Worm (Caenorhabditis elegans) whole organism, L1 larva: Measurements from ENCODE around the gene F35D2.2.
A peak's percentile ranks its signal among the peaks of the same experiment; 100 is the strongest.

Experiments used
- C04F5.9 ChIP-seq: sonication (generic microtip); optimal IDR thresholded peaks from 2 replicates; lab custom pipeline; 2016; ENCODE audit warnings: missing genetic modification characterization, missing compliant biosample characterization
- Y116A8C.19 ChIP-seq: sonication (generic microtip); optimal IDR thresholded peaks from 2 replicates; lab custom pipeline; 2016; ENCODE audit warnings: missing compliant biosample characterization, missing genetic modification characterization, borderline replicate concordance
- alr-1 ChIP-seq: fragments of 200-800 bp; sonication (Bioruptor generic); optimal IDR thresholded peaks from 2 replicates; lab custom pipeline; 2018; ENCODE audit warnings: borderline replicate concordance, mild to moderate bottlenecking, missing genetic modification characterization, missing compliant biosample characterization
- aly-2 ChIP-seq: fragments of 150-350 bp; optimal IDR thresholded peaks from 2 replicates; lab custom pipeline; 2014; ENCODE audit warnings: missing biosample characterization, missing genetic modification characterization
- ceh-8 ChIP-seq: fragments of 200-800 bp; sonication (Bioruptor generic); optimal IDR thresholded peaks from 2 replicates; lab custom pipeline; 2018; ENCODE audit warnings: mild to moderate bottlenecking, missing genetic modification characterization, moderate library complexity, missing compliant biosample characterization
- ceh-82 ChIP-seq, 3 experiments: fragments of 150-350 bp in 1 of 3; sonication (generic microtip) in 2 of 3; optimal IDR thresholded peaks; 2 replicates each; lab custom pipeline; 2014 to 2017; ENCODE audit warnings: missing biosample characterization in 3 of 3, missing genetic modification characterization in 3 of 3
- ceh-90 ChIP-seq: sonication (generic microtip); optimal IDR thresholded peaks from 2 replicates; lab custom pipeline; 2016; ENCODE audit warnings: missing genetic modification characterization, missing compliant biosample characterization
- ces-1 ChIP-seq: fragments of 150-350 bp; optimal IDR thresholded peaks from 2 replicates; lab custom pipeline; 2014; ENCODE audit warnings: missing biosample characterization, missing genetic modification reagents, missing genetic modification characterization
- efl-3 ChIP-seq: fragments of 200-800 bp; sonication (Bioruptor generic); optimal IDR thresholded peaks from 2 replicates; lab custom pipeline; 2018; ENCODE audit warnings: mild to moderate bottlenecking, missing genetic modification characterization, missing compliant biosample characterization
- egl-13 ChIP-seq: sonication (generic microtip); optimal IDR thresholded peaks from 2 replicates; lab custom pipeline; 2016; ENCODE audit warnings: missing genotype, missing genetic modification reagents, missing genetic modification characterization, missing compliant biosample characterization
- ets-5 ChIP-seq: fragments of 200-800 bp; sonication (Bioruptor generic); IDR thresholded peaks from 2 replicates; pipeline ENCODE4 v1.3.6; 2022; ENCODE audit warnings: missing genetic modification characterization, missing compliant biosample characterization
- fkh-10 ChIP-seq: sonication (generic microtip); optimal IDR thresholded peaks from 2 replicates; lab custom pipeline; 2017; ENCODE audit warnings: missing biosample characterization, missing genetic modification reagents, missing genetic modification characterization
- fkh-8 ChIP-seq: sonication (generic microtip); optimal IDR thresholded peaks from 2 replicates; lab custom pipeline; 2016; ENCODE audit warnings: mild to moderate bottlenecking, missing genetic modification characterization, missing compliant biosample characterization
- hpl-2 ChIP-seq: fragments of 150-350 bp; optimal IDR thresholded peaks from 2 replicates; lab custom pipeline; 2014; ENCODE audit warnings: missing biosample characterization, missing genetic modification reagents, missing genetic modification characterization
- isw-1 ChIP-seq: fragments of 200-800 bp; sonication (Bioruptor generic); IDR thresholded peaks from 2 replicates; pipeline ENCODE4 v1.3.6; 2022; ENCODE audit warnings: missing genetic modification characterization, missing compliant biosample characterization
- lin-14 ChIP-seq: fragments of 200-800 bp; sonication (Bioruptor generic); optimal IDR thresholded peaks from 2 replicates; lab custom pipeline; 2018; ENCODE audit warnings: mild to moderate bottlenecking, missing genetic modification characterization, moderate library complexity, missing compliant biosample characterization
- lin-35 ChIP-seq, 2 experiments: fragments of 150-350 bp; optimal IDR thresholded peaks; 2 replicates each; lab custom pipeline; 2014; ENCODE audit warnings: missing biosample characterization in 2 of 2, missing genetic modification characterization in 2 of 2, missing genetic modification reagents in 2 of 2
- lir-3 ChIP-seq: sonication (generic microtip); optimal IDR thresholded peaks from 2 replicates; lab custom pipeline; 2016; ENCODE audit warnings: mild to moderate bottlenecking, missing genetic modification characterization, moderate library complexity, missing compliant biosample characterization; ENCODE audit not compliant: poor library complexity
- lsy-2 ChIP-seq, 2 experiments: fragments of 150-350 bp; optimal IDR thresholded peaks; 2 replicates each; lab custom pipeline; 2014; ENCODE audit warnings: missing biosample characterization in 2 of 2, missing genetic modification characterization in 2 of 2
- mab-9 ChIP-seq: fragments of 200-800 bp; sonication (Bioruptor generic); IDR thresholded peaks from 2 replicates; pipeline ENCODE4 v1.3.6; 2022; ENCODE audit warnings: missing genetic modification reagents, missing genetic modification characterization, missing compliant biosample characterization
- nhr-11 ChIP-seq: fragments of 150-350 bp; optimal IDR thresholded peaks from 2 replicates; lab custom pipeline; 2014; ENCODE audit warnings: missing biosample characterization, missing genetic modification characterization
- nhr-12 ChIP-seq: sonication (generic microtip); optimal IDR thresholded peaks from 2 replicates; lab custom pipeline; 2017; ENCODE audit warnings: missing biosample characterization, missing genetic modification characterization
- nhr-20 ChIP-seq: sonication (generic microtip); optimal IDR thresholded peaks from 2 replicates; lab custom pipeline; 2016; ENCODE audit warnings: mild to moderate bottlenecking, missing genetic modification characterization, missing compliant biosample characterization
- nhr-28 ChIP-seq: fragments of 150-350 bp; optimal IDR thresholded peaks from 2 replicates; lab custom pipeline; 2014; ENCODE audit warnings: missing biosample characterization, missing genetic modification characterization
- nhr-47 ChIP-seq: sonication (generic microtip); optimal IDR thresholded peaks from 2 replicates; lab custom pipeline; 2016; ENCODE audit warnings: mild to moderate bottlenecking, missing genetic modification characterization, moderate library complexity, missing compliant biosample characterization
- nhr-71 ChIP-seq: sonication (generic microtip); optimal IDR thresholded peaks from 2 replicates; lab custom pipeline; 2016; ENCODE audit warnings: mild to moderate bottlenecking, missing genetic modification characterization, moderate library complexity, missing compliant biosample characterization
- pax-3 ChIP-seq: fragments of 200-800 bp; sonication (Bioruptor generic); optimal IDR thresholded peaks from 2 replicates; lab custom pipeline; 2018; ENCODE audit warnings: mild to moderate bottlenecking, missing genetic modification characterization, moderate library complexity, missing compliant biosample characterization
- pqm-1 ChIP-seq: sonication (generic microtip); optimal IDR thresholded peaks from 3 replicates; lab custom pipeline; 2017; ENCODE audit warnings: missing biosample characterization, missing genetic modification characterization
- rnt-1 ChIP-seq: sonication (generic microtip); optimal IDR thresholded peaks from 2 replicates; lab custom pipeline; 2016; ENCODE audit warnings: mild to moderate bottlenecking, missing genetic modification characterization, moderate library complexity, missing compliant biosample characterization
- skn-1 ChIP-seq: fragments of 150-350 bp; optimal IDR thresholded peaks from 2 replicates; lab custom pipeline; 2014; ENCODE audit warnings: missing biosample characterization, missing genetic modification characterization
- snu-23 ChIP-seq: sonication (generic microtip); optimal IDR thresholded peaks from 2 replicates; lab custom pipeline; 2016; ENCODE audit warnings: missing genetic modification characterization, missing compliant biosample characterization
- sup-37 ChIP-seq: fragments of 200-800 bp; sonication (Bioruptor generic); optimal IDR thresholded peaks from 2 replicates; lab custom pipeline; 2018; ENCODE audit warnings: mild to moderate bottlenecking, missing genetic modification characterization, missing compliant biosample characterization
- swsn-7 ChIP-seq: sonication (generic microtip); optimal IDR thresholded peaks from 2 replicates; lab custom pipeline; 2016; ENCODE audit warnings: missing genetic modification characterization, missing compliant biosample characterization
- tbx-2 ChIP-seq: sonication (generic microtip); optimal IDR thresholded peaks from 2 replicates; lab custom pipeline; 2016; ENCODE audit warnings: missing genetic modification characterization, missing compliant biosample characterization
- tlp-1 ChIP-seq: fragments of 150-350 bp; optimal IDR thresholded peaks from 2 replicates; lab custom pipeline; 2014; ENCODE audit warnings: missing biosample characterization, missing genetic modification characterization
- unc-30 ChIP-seq: sonication (generic microtip); optimal IDR thresholded peaks from 2 replicates; lab custom pipeline; 2017; ENCODE audit warnings: missing biosample characterization, missing genetic modification characterization
- unc-62 ChIP-seq: fragments of 150-350 bp; optimal IDR thresholded peaks from 2 replicates; lab custom pipeline; 2014; ENCODE audit warnings: missing biosample characterization, missing genetic modification reagents, missing genetic modification characterization
- unc-86 ChIP-seq: sonication (generic microtip); optimal IDR thresholded peaks from 2 replicates; lab custom pipeline; 2016; ENCODE audit warnings: missing genetic modification characterization, missing compliant biosample characterization
- xbp-1 ChIP-seq: sonication (generic microtip); optimal IDR thresholded peaks from 2 replicates; lab custom pipeline; 2016; ENCODE audit warnings: missing genetic modification characterization, missing compliant biosample characterization
- zip-4 ChIP-seq: fragments of 200-800 bp; sonication (Bioruptor generic); optimal IDR thresholded peaks from 2 replicates; lab custom pipeline; 2018; ENCODE audit warnings: mild to moderate bottlenecking, missing genetic modification characterization, moderate library complexity, missing compliant biosample characterization

F35D2.2 gene

DNA sequence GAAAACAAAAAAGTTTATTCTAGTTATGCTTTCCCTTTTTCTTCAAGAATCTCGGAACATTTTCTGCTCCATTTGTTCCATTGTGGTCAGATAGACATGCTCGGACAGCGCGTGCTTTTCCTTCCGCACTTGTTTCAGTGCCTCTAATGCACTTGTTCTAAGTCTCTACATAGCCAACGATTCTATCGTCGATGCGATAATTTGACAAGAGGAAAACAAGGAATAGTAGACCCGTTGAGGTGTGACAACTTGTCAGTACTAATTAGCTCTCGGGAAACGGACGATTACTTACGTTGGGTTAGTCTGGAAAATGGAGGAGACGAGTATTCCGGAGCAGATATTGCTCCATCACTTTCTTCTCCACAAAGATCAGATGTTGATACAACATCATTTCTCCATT, 14.1 kb downstream of the F35D2.2 start (continued):
- TF ChIP-seq sup-37 (GFP tag; lab: Kevin White, UChicago) = no peak
- no peak for TF ChIP-seq ces-1 (GFP tag; lab: Kevin White, UChicago)
- peak; percentile 3 for TF ChIP-seq tbx-2
- no peak for TF ChIP-seq skn-1 (tag; lab: Kevin White, UChicago)
- TF ChIP-seq Y116A8C.19 (tag; lab: Kevin White, UChicago) = no peak
- TF ChIP-seq isw-1 (GFP tag; lab: Robert Waterston, UW) = no peak
- TF ChIP-seq lsy-2 (tag; optimal IDR thresholded peaks at IDR 0.05; lab: Kevin White, UChicago) = no peak
- no peak for TF ChIP-seq unc-62

DNA sequence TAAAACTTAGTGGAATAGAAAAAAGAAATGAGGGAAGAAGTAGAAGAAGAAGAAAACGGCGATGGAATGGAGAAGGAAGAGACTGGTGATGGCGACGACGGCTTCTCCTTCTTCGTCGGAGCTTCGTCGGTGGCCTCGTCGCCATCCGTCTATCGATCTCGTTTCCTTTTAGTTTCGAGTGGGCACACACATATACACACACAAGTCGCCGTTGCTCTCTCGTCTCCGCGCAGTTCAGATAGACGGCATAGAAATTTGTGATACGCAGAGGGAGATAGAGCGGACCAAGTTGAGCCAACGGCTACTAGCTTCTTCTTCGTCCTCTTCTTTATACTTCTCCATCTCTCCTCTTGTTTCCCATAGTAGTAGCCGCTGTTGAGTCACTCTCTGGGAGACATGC, 19.0 kb downstream of the F35D2.2 start:
- TF ChIP-seq hpl-2 (GFP tag; lab: Kevin White, UChicago) (no peak), nhr-71 (tag; lab: Kevin White, UChicago) (peak; percentile 63), nhr-12 (no peak), nhr-28 (tag; lab: Kevin White, UChicago) (no peak), mab-9 (no peak), snu-23 (GFP tag; lab: Kevin White, UChicago) (peak; percentile 32), ets-5 (GFP tag; lab: Robert Waterston, UW) (no peak), swsn-7 (tag; lab: Kevin White, UChicago) (peak; percentile 52), nhr-11 (tag; lab: Kevin White, UChicago) (no peak), isw-1 (GFP tag; lab: Robert Waterston, UW) (peak; percentile 37), lin-35 (GFP tag; optimal IDR thresholded peaks at IDR 0.05; lab: Kevin White, UChicago) (peak in 1 of 2 experiments; percentile 46), alr-1 (tag; lab: Kevin White, UChicago) (no peak), zip-4 (GFP tag; lab: Kevin White, UChicago) (no peak), ceh-90 (tag; lab: Kevin White, UChicago) (no peak), unc-30 (tag; lab: Kevin White, UChicago) (no peak), lir-3 (no peak), fkh-10 (GFP tag; lab: Kevin White, UChicago) (peak; percentile 76), tbx-2 (peak; percentile 49), rnt-1 (tag; lab: Kevin White, UChicago) (no peak), tlp-1 (tag; lab: Kevin White, UChicago) (no peak), ceh-82 (tag; optimal IDR thresholded peaks at IDR 0.05; lab: Kevin White, UChicago) (peak in 2 of 3 experiments; percentile 40 to 46), C04F5.9 (no peak), lsy-2 (tag; optimal IDR thresholded peaks at IDR 0.05; lab: Kevin White, UChicago) (peak; percentile 3 to 23), xbp-1 (tag; lab: Kevin White, UChicago) (peak; percentile 22), unc-86 (tag; lab: Kevin White, UChicago) (peak; percentile 60), efl-3 (GFP tag; lab: Kevin White, UChicago) (no peak), egl-13 (tag; lab: Kevin White, UChicago) (peak; percentile 51), Y116A8C.19 (tag; lab: Kevin White, UChicago) (no peak), pqm-1 (tag; lab: Kevin White, UChicago) (no peak), nhr-20 (tag; lab: Kevin White, UChicago) (no peak), ceh-8 (GFP tag; lab: Kevin White, UChicago) (no peak), lin-14 (GFP tag; lab: Kevin White, UChicago) (peak; percentile 93), fkh-8 (tag; lab: Kevin White, UChicago) (peak; percentile 84), skn-1 (tag; lab: Kevin White, UChicago) (no peak), nhr-47 (tag; lab: Kevin White, UChicago) (peak; percentile 67), pax-3 (peak; percentile 13), aly-2 (no peak)
